Fruit fly (Drosophila melanogaster): Measurements from ENCODE around the gene CG42654.

CG42654 gene

dm6 chr3L:19968725-19969598 is 14.6 kb upstream of the CG42654 start (continued):
- peak; percentile 53 for TF ChIP-seq CG10147 (GFP tag; optimal IDR thresholded peaks at IDR 0.05)

dm6 chr3L:19961805-19962204 is 7.5 kb upstream of the CG42654 start:
- TF ChIP-seq nmo (GFP tag; optimal IDR thresholded peaks at IDR 0.05) (no peak), dan (GFP tag; IDR thresholded peaks at IDR 0.05) (no peak), seq (GFP tag; IDR thresholded peaks at IDR 0.05) (no peak), zen2 (GFP tag; IDR thresholded peaks at IDR 0.05; ENCODE audit: partially characterized antibody) (no peak), row (GFP tag; IDR thresholded peaks at IDR 0.05) (peak; percentile 50), scrt (GFP tag; optimal IDR thresholded peaks at IDR 0.05) (no peak), ara (GFP tag; IDR thresholded peaks at IDR 0.05) (no peak), CG1832 (GFP tag; optimal IDR thresholded peaks at IDR 0.05) (no peak), CG17568 (GFP tag; optimal IDR thresholded peaks at IDR 0.05) (peak; percentile 3), CG12659 (GFP tag; optimal IDR thresholded peaks at IDR 0.05) (peak; percentile 18), CG17385 (GFP tag; optimal IDR thresholded peaks at IDR 0.05) (peak; percentile 21), CG42726 (GFP tag; IDR thresholded peaks at IDR 0.05; ENCODE audit: partially characterized antibody) (no peak), CG4730 (GFP tag; IDR thresholded peaks at IDR 0.05) (no peak), CG13424 (tag; optimal IDR thresholded peaks at IDR 0.05) (peak; percentile 46), Hr78 (GFP tag; optimal IDR thresholded peaks at IDR 0.05) (no peak), so (GFP tag; IDR thresholded peaks at IDR 0.05) (0 out of 3 replicates have a peak, but pooled peaks have one; percentile 9), CrebB (tag; optimal IDR thresholded peaks at IDR 0.05) (peak; percentile 22), Hr39 (optimal IDR thresholded peaks at IDR 0.05) (no peak), Fer1 (GFP tag; optimal IDR thresholded peaks at IDR 0.05) (peak; percentile 49), Mad (GFP tag; optimal IDR thresholded peaks at IDR 0.05) (no peak), schlank (tag; optimal IDR thresholded peaks at IDR 0.05) (peak; percentile 20), Dek (tag; optimal IDR thresholded peaks at IDR 0.05) (peak; percentile 20), Med (GFP tag) (peak; percentile 84), Ravus (GFP tag; IDR thresholded peaks at IDR 0.05) (no peak), CG11504 (tag; optimal IDR thresholded peaks at IDR 0.05) (peak; percentile 50), odd (GFP tag; optimal IDR thresholded peaks at IDR 0.05) (peak; percentile 5), abd-A (tag; optimal IDR thresholded peaks at IDR 0.05) (peak; percentile 60), Hand (GFP tag; optimal IDR thresholded peaks at IDR 0.05) (peak; percentile 75), CG12769 (tag; optimal IDR thresholded peaks at IDR 0.05) (peak; percentile 45), sna (GFP tag; IDR thresholded peaks at IDR 0.05; ENCODE audit: partially characterized antibody) (no peak), Hr51 (GFP tag; optimal IDR thresholded peaks at IDR 0.05) (peak in 1 of 2 experiments; percentile 52), CG6254 (GFP tag; optimal IDR thresholded peaks at IDR 0.05) (no peak), da (GFP tag; optimal IDR thresholded peaks at IDR 0.05) (no peak), CG6791 (GFP tag; IDR thresholded peaks at IDR 0.05; ENCODE audit: partially characterized antibody) (no peak), D19B (GFP tag; optimal IDR thresholded peaks at IDR 0.05) (no peak), Ets65A (GFP tag) (peak; percentile 90), PHDP (tag; optimal IDR thresholded peaks at IDR 0.05) (peak; percentile 39), CG7556 (GFP tag; optimal IDR thresholded peaks at IDR 0.05) (peak; percentile 53), CG12219 (GFP tag; optimal IDR thresholded peaks at IDR 0.05) (peak; percentile 13), cwo (GFP tag; optimal IDR thresholded peaks at IDR 0.05) (peak; percentile 36), CG7839 (tag; optimal IDR thresholded peaks at IDR 0.05) (peak; percentile 16), CG5245 (GFP tag; optimal IDR thresholded peaks at IDR 0.05) (no peak), CG4360 (GFP tag; IDR thresholded peaks at IDR 0.05) (no peak), Pdp1 (GFP tag; optimal IDR thresholded peaks at IDR 0.05) (no peak), Oaz (GFP tag; IDR thresholded peaks at IDR 0.05) (peak; percentile 16; the same call in 1 of the 2 replicates)

All from whole organism, embryonic.